Fruit fly (Drosophila melanogaster): ENCODE measurements around the gene Adck5.
"Not testable (repeated sequence)": the region's sequence is repeated elsewhere in the genome, so short reads cannot be mapped to it uniquely, and the experiment has no call there.

dm6 chr3L:11132055-11132454 is 37.6 kb upstream of the Adck5 start, which contains the start of gene CG32074:
- TF ChIP-seq dmrt93B, tai (GFP tag; optimal IDR thresholded peaks at IDR 0.05): not testable (repeated sequence)
